Worm (Caenorhabditis elegans): ENCODE results near the gene npp-25.
A peak's percentile ranks its signal among the peaks of the same experiment; 100 is the strongest.

npp-25 gene

ce11 chrIII:12904987-12905541, 20.7 kb downstream of the npp-25 start, which contains the start of gene cox-5A (continued):
- TF ChIP-seq odd-2 (tag; optimal IDR thresholded peaks at IDR 0.05) (no peak), ceh-14 (tag; optimal IDR thresholded peaks at IDR 0.05) (peak; percentile 92), T23F11.4 (GFP tag; optimal IDR thresholded peaks at IDR 0.05) (no peak), ceh-18 (tag; optimal IDR thresholded peaks at IDR 0.05) (peak; percentile 94), hlh-15 (tag; optimal IDR thresholded peaks at IDR 0.05) (peak; percentile 20), sdc-2 (tag; optimal IDR thresholded peaks at IDR 0.05) (peak; percentile 21), zip-5 (tag; optimal IDR thresholded peaks at IDR 0.05) (no peak), ama-1 (optimal IDR thresholded peaks at IDR 0.05) (no peak), fkh-6 (tag; optimal IDR thresholded peaks at IDR 0.05) (no peak), pat-9 (tag; optimal IDR thresholded peaks at IDR 0.05) (peak; percentile 41), nhr-11 (tag; optimal IDR thresholded peaks at IDR 0.05) (no peak), ceh-19 (GFP tag; optimal IDR thresholded peaks at IDR 0.05) (peak; percentile 38), elt-4 (tag; optimal IDR thresholded peaks at IDR 0.05) (no peak), C08G9.2 (tag; optimal IDR thresholded peaks at IDR 0.05) (peak; percentile 43), pqm-1 (tag; optimal IDR thresholded peaks at IDR 0.05) (peak; percentile 59), hlh-13 (GFP tag; optimal IDR thresholded peaks at IDR 0.05) (no peak), pros-1 (tag; optimal IDR thresholded peaks at IDR 0.05) (peak; percentile 11), C38D4.7 (GFP tag; optimal IDR thresholded peaks at IDR 0.05) (no peak), madf-2 (tag; optimal IDR thresholded peaks at IDR 0.05) (peak; percentile 52), ceh-2 (tag; optimal IDR thresholded peaks at IDR 0.05) (peak; percentile 67), sox-4 (tag; optimal IDR thresholded peaks at IDR 0.05) (no peak), pha-2 (tag; optimal IDR thresholded peaks at IDR 0.05) (peak; percentile 56), npax-4 (tag; optimal IDR thresholded peaks at IDR 0.05) (peak; percentile 28), fax-1 (tag; optimal IDR thresholded peaks at IDR 0.05) (no peak), K02D7.2 (tag; optimal IDR thresholded peaks at IDR 0.05) (peak; percentile 91), nhr-232 (tag; optimal IDR thresholded peaks at IDR 0.05) (no peak), unc-86 (tag; optimal IDR thresholded peaks at IDR 0.05) (peak; percentile 70), ztf-16 (tag; optimal IDR thresholded peaks at IDR 0.05) (peak; percentile 88), ceh-45 (GFP tag; IDR thresholded peaks at IDR 0.05) (0 out of 2 replicates have a peak, but pooled peaks have one; percentile 31), nfya-1 (tag; optimal IDR thresholded peaks at IDR 0.05) (peak; percentile 99), sox-2 (GFP tag; IDR thresholded peaks at IDR 0.05) (peak; percentile 96), pax-1 (tag; optimal IDR thresholded peaks at IDR 0.05) (peak; percentile 81)

ce11 chrIII:12904052-12904451, 21.7 kb downstream of the npp-25 start:
- TF ChIP-seq unc-55 (GFP tag; optimal IDR thresholded peaks at IDR 0.05) (peak; percentile 77), madf-2 (tag; optimal IDR thresholded peaks at IDR 0.05) (no peak)

DNA sequence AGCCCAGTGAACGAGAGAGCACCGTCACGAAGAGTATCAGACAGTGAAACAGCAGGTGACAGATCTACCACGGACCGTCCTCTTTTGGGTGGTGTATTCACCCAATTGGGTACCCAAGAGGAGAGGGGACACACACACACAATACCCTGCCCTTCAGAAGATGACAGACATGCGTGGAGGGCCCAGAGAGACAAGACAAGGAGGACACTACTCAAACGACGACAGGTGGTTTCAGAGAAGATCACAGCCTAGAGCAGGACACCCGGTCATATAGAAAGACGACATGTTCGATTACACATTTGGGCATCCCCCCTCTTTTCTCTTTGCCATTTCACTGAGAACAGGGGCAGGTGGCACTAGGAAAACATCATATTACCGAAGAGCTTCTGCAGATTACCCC, 31.6 kb downstream of the npp-25 start:
- TF ChIP-seq ceh-31 (tag; optimal IDR thresholded peaks at IDR 0.05) = peak; percentile 20
- peak; percentile 28 for TF ChIP-seq nfya-1 (tag; optimal IDR thresholded peaks at IDR 0.05)
- TF ChIP-seq ceh-34 (tag; optimal IDR thresholded peaks at IDR 0.05) = peak; percentile 82
- no peak for TF ChIP-seq Y22D7AL.16 (tag; optimal IDR thresholded peaks at IDR 0.05)
- TF ChIP-seq ceh-9 (tag; optimal IDR thresholded peaks at IDR 0.05) = no peak
- TF ChIP-seq ref-2 (tag; optimal IDR thresholded peaks at IDR 0.05) = peak; percentile 64
- no peak for TF ChIP-seq ceh-45 (GFP tag; IDR thresholded peaks at IDR 0.05)
- TF ChIP-seq npax-4 (tag; optimal IDR thresholded peaks at IDR 0.05) = no peak
- peak; percentile 46 for TF ChIP-seq tbx-2 (tag; optimal IDR thresholded peaks at IDR 0.05)

- TF ChIP-seq unc-42 (tag; optimal IDR thresholded peaks at IDR 0.05) (peak; percentile 53), pat-9 (tag; optimal IDR thresholded peaks at IDR 0.05) (no peak)
Observed at ce11 chrIII:12892767-12893166, 33.0 kb downstream of the npp-25 start.
